Worm (Caenorhabditis elegans): Measurements from ENCODE around the gene snb-1.
A peak's percentile ranks its signal among the peaks of the same experiment; 100 is the strongest.

Gene snb-1

DNA sequence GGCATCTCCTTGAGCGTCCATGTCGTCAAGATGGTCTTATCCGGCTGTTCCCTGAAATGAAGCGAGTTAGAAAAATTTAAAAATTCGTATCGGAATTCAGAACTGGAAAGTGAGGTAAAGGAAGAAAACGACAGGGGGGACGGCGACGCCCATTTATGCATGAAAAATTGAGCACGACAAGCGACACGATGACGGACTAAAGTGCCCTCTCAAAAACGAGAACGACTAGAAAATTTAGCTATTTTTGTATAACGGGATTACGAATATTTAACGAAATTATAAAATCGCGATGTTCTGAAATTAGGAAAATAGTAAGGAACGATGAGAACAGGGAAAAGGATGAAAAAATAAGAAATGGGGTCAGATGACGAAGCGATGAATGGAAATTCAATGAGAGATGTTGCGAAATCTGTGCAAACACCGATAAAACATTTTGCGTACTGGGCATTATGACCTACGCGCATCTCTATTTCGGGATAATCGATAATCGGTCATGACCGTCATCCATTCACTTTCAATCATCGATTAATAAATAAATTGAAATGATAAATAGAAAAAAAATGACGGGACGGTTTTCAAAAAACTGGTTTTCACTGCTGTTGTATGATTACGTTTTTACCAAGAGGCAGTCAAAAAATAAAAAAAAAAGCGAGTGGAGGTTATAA is at the start of gene snb-1:
Gene snb-1, minus strand, starts transcription at position 51 of the 665 bp plus-strand sequence.
- TF ChIP-seq ztf-29 (GFP tag; IDR thresholded peaks at IDR 0.05) (no peak), tab-1 (GFP tag; IDR thresholded peaks at IDR 0.05) (no peak), T22C8.4 (GFP tag; IDR thresholded peaks at IDR 0.05) (peak; percentile 89)

DNA sequence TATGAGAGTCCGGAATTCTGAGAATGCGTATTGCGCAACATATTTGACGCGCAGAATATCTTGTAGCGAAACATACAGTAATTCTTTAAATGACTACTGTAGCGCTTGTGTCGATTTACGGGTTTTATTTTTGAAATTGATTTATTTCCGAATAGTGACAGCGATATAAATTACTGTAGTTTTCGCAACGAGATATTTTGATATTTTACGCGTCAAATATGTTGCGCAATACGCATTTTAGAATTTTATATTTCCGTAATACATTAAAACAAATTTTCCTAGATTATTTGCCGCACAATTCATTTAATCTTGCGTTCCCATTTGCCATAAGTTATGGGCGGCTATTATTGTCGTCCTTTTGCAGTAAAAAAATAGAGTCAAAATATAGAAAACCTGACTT is 49.1 kb upstream of the snb-1 start:
- no peak for TF ChIP-seq klf-2 (GFP tag; conservative IDR thresholded peaks at IDR 0.05)
- TF ChIP-seq ztf-29 (GFP tag; IDR thresholded peaks at IDR 0.05) = no peak
- no peak for TF ChIP-seq ref-1 (GFP tag; conservative IDR thresholded peaks at IDR 0.05)
- no peak for TF ChIP-seq med-1 (GFP tag; optimal IDR thresholded peaks at IDR 0.05; ENCODE audit: insufficient read depth)
- TF ChIP-seq flt-1 (GFP tag; IDR thresholded peaks at IDR 0.05) = no peak
- TF ChIP-seq tab-1 (GFP tag; IDR thresholded peaks at IDR 0.05) = no peak
- no peak for TF ChIP-seq cog-1 (tag; optimal IDR thresholded peaks at IDR 0.05)
- TF ChIP-seq ztf-23 (GFP tag; IDR thresholded peaks at IDR 0.05) = no peak
- no peak for TF ChIP-seq T22C8.4 (GFP tag; IDR thresholded peaks at IDR 0.05)

DNA sequence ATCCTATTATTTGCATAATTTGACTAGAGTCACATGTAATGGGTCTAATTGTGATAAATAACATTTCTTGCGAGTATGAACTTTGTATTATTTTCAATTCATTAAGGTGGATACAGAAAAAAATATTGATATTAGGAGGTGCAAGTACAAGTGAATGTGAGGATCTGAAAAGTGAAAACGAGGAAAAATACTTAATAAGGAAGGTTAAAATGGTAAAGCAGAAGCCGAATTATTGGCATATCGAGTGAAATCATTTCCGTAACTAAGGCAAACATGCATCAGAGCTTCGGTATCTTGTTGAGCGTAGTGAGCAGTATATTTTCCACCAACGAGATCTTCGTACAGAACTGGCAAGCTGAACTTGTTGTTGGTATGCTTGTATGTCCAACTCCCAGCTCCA is 48.2 kb upstream of the snb-1 start:
- TF ChIP-seq ref-1 (GFP tag; conservative IDR thresholded peaks at IDR 0.05) = no peak
- TF ChIP-seq cog-1 (tag; optimal IDR thresholded peaks at IDR 0.05) = no peak

DNA sequence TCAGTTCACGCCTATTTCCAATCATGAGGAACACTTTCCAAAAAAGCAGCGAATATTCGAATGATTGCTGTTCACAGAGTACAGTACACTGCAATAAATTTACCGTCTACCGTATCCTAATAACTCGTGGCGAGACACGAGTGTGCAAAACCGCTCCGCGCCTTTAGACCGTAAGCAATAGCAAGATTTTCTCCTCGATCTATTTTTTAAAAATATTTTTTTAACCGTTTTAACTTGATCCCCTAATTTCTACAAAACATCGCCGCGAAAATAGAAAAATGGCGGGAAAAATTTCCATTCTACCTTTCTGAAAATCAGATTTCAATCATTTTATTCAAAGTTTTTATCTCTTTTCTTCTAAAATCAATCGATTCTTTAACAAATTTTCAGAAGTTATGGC is 46.4 kb upstream of the snb-1 start, which contains the start of gene era-1:
Gene era-1, plus strand, starts transcription at position 366 of the 400 bp plus-strand sequence.
- TF ChIP-seq cog-1 (tag; optimal IDR thresholded peaks at IDR 0.05) (no peak), ztf-23 (GFP tag; IDR thresholded peaks at IDR 0.05) (no peak), T22C8.4 (GFP tag; IDR thresholded peaks at IDR 0.05) (no peak), tab-1 (GFP tag; IDR thresholded peaks at IDR 0.05) (no peak), flt-1 (GFP tag; IDR thresholded peaks at IDR 0.05) (no peak), ref-1 (GFP tag; conservative IDR thresholded peaks at IDR 0.05) (no peak), klf-2 (GFP tag; conservative IDR thresholded peaks at IDR 0.05) (no peak), ztf-29 (GFP tag; IDR thresholded peaks at IDR 0.05) (no peak), med-1 (GFP tag; optimal IDR thresholded peaks at IDR 0.05; ENCODE audit: insufficient read depth) (no peak)

DNA sequence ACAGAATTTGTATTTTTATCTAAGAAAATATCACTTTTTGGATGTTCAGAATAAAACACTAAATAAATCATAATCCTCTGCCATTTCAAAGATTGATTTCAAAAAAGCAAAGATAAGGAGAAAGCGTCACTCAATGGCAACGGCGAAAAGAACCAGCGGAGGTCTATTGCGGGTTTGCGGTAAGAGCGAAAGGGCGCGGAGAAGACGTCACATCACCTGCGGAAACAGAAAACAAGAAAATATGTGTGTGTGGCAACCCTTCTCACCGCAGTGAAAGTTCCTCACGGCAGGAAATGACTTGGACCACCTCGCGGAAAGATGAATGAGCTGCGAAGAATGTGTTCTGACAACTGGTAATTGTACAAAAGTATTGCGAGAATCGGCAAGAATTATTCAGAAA is 43.5 kb upstream of the snb-1 start:
- TF ChIP-seq tab-1 (GFP tag; IDR thresholded peaks at IDR 0.05) = no peak
- no peak for TF ChIP-seq ztf-29 (GFP tag; IDR thresholded peaks at IDR 0.05)
- no peak for TF ChIP-seq ztf-23 (GFP tag; IDR thresholded peaks at IDR 0.05)
- no peak for TF ChIP-seq flt-1 (GFP tag; IDR thresholded peaks at IDR 0.05)
- TF ChIP-seq ref-1 (GFP tag; conservative IDR thresholded peaks at IDR 0.05) = no peak
- TF ChIP-seq T22C8.4 (GFP tag; IDR thresholded peaks at IDR 0.05) = no peak
- no peak for TF ChIP-seq cog-1 (tag; optimal IDR thresholded peaks at IDR 0.05)
- TF ChIP-seq klf-2 (GFP tag; conservative IDR thresholded peaks at IDR 0.05) = no peak
- TF ChIP-seq med-1 (GFP tag; optimal IDR thresholded peaks at IDR 0.05; ENCODE audit: insufficient read depth) = no peak

DNA sequence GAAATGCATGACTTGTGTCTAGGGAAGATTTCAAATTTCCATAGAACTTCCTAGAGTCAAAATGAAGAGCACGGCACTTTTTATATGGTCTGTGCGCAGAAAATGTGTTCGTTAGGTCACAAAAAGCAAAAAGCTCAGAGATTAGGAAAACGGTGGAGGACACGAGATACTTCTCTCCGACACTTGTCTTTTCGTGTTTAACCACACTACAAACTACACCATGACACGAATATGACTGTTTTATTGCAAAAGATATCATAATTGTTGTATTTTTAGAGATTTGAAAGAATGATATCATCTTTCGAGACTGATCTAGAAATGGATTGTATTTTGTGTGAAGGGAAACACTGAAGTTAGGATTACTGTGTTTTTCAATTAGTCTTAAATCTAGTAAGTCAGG is 42.7 kb upstream of the snb-1 start:
- TF ChIP-seq tab-1 (GFP tag; IDR thresholded peaks at IDR 0.05) (no peak), cog-1 (tag; optimal IDR thresholded peaks at IDR 0.05) (no peak), med-1 (GFP tag; optimal IDR thresholded peaks at IDR 0.05; ENCODE audit: insufficient read depth) (no peak), T22C8.4 (GFP tag; IDR thresholded peaks at IDR 0.05) (no peak), klf-2 (GFP tag; conservative IDR thresholded peaks at IDR 0.05) (no peak), ztf-29 (GFP tag; IDR thresholded peaks at IDR 0.05) (no peak), ztf-23 (GFP tag; IDR thresholded peaks at IDR 0.05) (no peak), flt-1 (GFP tag; IDR thresholded peaks at IDR 0.05) (no peak), ref-1 (GFP tag; conservative IDR thresholded peaks at IDR 0.05) (no peak)

DNA sequence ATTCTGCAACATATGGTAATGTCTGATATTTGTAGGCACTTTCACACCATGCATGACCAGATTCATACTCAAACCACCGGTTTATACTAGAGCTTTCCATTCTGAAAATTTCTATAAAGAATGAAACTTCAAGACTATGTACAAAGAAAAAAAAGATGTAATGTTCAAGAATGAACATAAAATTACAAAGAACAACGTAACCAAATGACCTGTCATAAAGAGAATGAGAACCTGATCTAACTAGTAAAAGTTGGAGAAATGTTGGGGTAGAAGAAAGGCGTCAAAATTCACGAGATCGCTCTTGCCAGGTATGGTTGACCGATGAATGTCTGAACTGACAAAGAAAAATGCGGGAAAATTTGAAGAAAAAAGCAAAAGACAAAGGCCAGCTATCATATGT is 41.3 kb upstream of the snb-1 start, which contains the start of gene W02F12.2:
Gene W02F12.2, minus strand, starts transcription at position 101 of the 400 bp plus-strand sequence.
- TF ChIP-seq tab-1 (GFP tag; IDR thresholded peaks at IDR 0.05) (no peak), ref-1 (GFP tag; conservative IDR thresholded peaks at IDR 0.05) (no peak), flt-1 (GFP tag; IDR thresholded peaks at IDR 0.05) (no peak), cog-1 (tag; optimal IDR thresholded peaks at IDR 0.05) (no peak), klf-2 (GFP tag; conservative IDR thresholded peaks at IDR 0.05) (no peak)

DNA sequence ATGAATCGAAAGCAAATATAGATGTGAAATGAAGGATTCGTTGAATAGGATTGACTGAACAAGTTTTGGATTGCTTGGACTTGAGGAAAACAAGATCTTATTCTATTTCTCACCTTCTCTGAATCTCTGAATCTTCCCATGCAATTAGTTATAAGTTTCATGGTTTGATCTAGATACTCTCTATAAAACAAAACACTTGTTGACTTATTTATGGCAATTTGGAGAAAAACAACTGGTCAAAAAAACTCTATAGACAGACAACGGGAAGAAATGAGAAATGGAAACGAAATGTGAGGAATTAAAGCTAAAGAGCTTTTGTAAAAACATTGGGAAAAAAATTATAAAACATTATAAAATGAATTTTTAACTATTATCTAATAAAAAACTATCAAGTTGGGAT is 38.4 kb upstream of the snb-1 start, which contains the start of gene W02F12.8:
Gene W02F12.8, minus strand, starts transcription at position 101 of the 400 bp plus-strand sequence.
- no peak for TF ChIP-seq med-1 (GFP tag; optimal IDR thresholded peaks at IDR 0.05; ENCODE audit: insufficient read depth)
- TF ChIP-seq flt-1 (GFP tag; IDR thresholded peaks at IDR 0.05) = no peak
- no peak for TF ChIP-seq ztf-29 (GFP tag; IDR thresholded peaks at IDR 0.05)
- no peak for TF ChIP-seq T22C8.4 (GFP tag; IDR thresholded peaks at IDR 0.05)
- TF ChIP-seq cog-1 (tag; optimal IDR thresholded peaks at IDR 0.05) = no peak
- no peak for TF ChIP-seq ztf-23 (GFP tag; IDR thresholded peaks at IDR 0.05)
- TF ChIP-seq ref-1 (GFP tag; conservative IDR thresholded peaks at IDR 0.05) = no peak

DNA sequence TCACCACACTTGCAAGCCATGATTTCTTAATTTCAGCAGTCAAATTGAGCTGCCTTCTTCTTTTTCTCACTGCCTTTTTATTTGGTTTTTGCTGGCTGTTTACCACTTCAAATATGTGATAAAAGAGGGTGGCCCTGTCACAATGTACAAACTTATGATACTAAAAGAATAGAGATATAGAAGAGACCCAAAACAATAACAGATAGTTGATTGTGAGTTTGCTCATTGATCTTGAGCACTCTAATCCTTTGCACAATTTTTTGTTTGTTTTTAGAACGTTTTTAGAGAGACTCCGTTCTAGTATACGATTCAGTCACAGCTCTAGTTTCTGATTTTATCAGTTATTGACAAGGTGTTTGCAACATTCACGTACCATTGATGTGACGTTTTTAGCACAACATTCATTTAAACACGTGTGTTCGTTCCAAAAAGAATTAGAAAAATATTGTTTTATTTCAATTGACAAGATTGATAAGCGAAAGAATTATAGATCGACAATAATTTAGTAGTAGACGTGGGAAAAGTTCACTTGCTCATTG is 35.6 kb upstream of the snb-1 start, which contains the start of gene mtl-1:
Gene mtl-1, minus strand, starts transcription at position 51 of the 539 bp plus-strand sequence.
- TF ChIP-seq flt-1 (GFP tag; IDR thresholded peaks at IDR 0.05) (no peak), klf-2 (GFP tag; conservative IDR thresholded peaks at IDR 0.05) (no peak), tab-1 (GFP tag; IDR thresholded peaks at IDR 0.05) (no peak), med-1 (GFP tag; optimal IDR thresholded peaks at IDR 0.05; ENCODE audit: insufficient read depth) (no peak), cog-1 (tag; optimal IDR thresholded peaks at IDR 0.05) (no peak)

DNA sequence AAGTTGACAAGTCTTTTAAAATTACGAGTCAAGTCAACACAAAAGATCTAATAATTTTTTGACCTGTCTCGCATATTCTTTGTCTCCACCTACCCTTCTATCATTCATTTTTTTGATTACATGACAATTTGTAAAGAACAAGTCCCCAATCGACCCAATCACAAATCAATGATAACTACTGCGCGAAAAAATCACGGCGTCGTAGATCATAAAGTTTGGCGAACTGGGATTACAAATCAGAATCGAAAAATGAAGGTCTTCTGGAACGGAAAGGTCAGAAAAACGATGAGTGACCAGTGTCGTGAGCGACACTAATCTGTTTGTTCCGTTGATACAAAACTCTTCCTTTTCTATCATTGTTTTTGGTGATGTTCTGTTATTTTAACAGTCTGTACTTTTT is 33.8 kb upstream of the snb-1 start:
- TF ChIP-seq flt-1 (GFP tag; IDR thresholded peaks at IDR 0.05) = no peak
